Worm (Caenorhabditis elegans) whole organism, midembryonic: Measurements from ENCODE around the gene dsh-2.

Experiments used
- T22C8.4 ChIP-seq: fragments of 200-800 bp; sonication (Bioruptor generic); IDR thresholded peaks from 2 replicates; pipeline ENCODE4 v1.3.6; 2022; ENCODE audit warnings: missing genetic modification characterization, missing compliant biosample characterization
- cog-1 ChIP-seq: sonication (generic microtip); optimal IDR thresholded peaks from 2 replicates; lab custom pipeline; 2016; ENCODE audit warnings: missing genetic modification characterization, missing compliant biosample characterization
- flt-1 ChIP-seq: fragments of 200-800 bp; sonication (Bioruptor generic); IDR thresholded peaks from 2 replicates; pipeline ENCODE4 v1.3.6; 2022; ENCODE audit warnings: missing genetic modification characterization, missing compliant biosample characterization
- klf-2 ChIP-seq: fragments of 200-800 bp; sonication (Bioruptor generic); conservative IDR thresholded peaks from 2 replicates; pipeline ENCODE4 v1.3.6; 2022; ENCODE audit warnings: missing genetic modification reagents, missing genetic modification characterization, missing compliant biosample characterization
- med-1 ChIP-seq: sonication (generic microtip); optimal IDR thresholded peaks from 2 replicates; lab custom pipeline; 2017; ENCODE audit warnings: missing genetic modification characterization, mild to moderate bottlenecking, missing compliant biosample characterization, antibody characterized with exemption, missing genetic modification reagents; ENCODE audit not compliant: insufficient read depth
- tab-1 ChIP-seq: fragments of 200-800 bp; sonication (Bioruptor generic); IDR thresholded peaks from 2 replicates; pipeline ENCODE4 v1.3.6; 2022; ENCODE audit warnings: missing genetic modification characterization, missing compliant biosample characterization
- ztf-29 ChIP-seq: fragments of 200-800 bp; sonication (Bioruptor generic); IDR thresholded peaks from 2 replicates; pipeline ENCODE4 v1.3.6; 2022; ENCODE audit warnings: missing genetic modification reagents, missing genetic modification characterization, missing compliant biosample characterization

DNA sequence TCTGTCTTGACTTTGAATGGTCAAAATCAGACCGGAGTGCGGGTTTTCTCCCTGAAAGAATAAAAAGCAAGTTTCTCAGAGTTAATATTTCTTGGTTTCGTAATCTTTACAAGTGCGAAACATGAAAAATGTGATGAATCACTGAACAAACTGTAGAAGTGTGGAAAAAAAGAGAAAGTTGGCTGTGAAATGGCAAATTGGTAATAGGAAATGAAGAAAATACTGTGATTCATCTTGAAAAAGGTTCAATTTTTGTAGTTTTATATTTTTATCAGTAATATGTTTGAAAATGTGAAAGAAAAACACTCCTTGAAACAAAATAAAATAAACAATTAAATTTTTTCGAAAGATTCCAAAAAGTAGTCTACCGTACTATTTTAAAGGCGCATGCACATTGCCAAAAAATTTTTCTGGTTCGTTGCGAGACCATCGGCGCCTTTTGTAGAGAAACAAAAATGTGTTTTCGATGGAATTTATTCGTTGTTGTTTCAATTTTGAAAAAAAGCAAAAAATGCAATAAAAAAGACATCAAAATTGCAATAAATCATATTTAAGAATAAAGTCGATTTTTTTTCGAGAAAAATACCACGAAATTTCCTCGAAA is 10.8 kb upstream of the dsh-2 start, which contains the start of gene pld-1:
- TF ChIP-seq tab-1 (no peak), T22C8.4 (GFP tag; lab: Robert Waterston, UW) (no peak), flt-1 (no peak), klf-2 (GFP tag; lab: Robert Waterston, UW) (no peak), ztf-29 (GFP tag; lab: Robert Waterston, UW) (no peak), cog-1 (tag; lab: Kevin White, UChicago) (no peak), med-1 (no peak)
